Fruit fly (Drosophila melanogaster): Measurements from ENCODE around the gene Cpr23B.

Gene Cpr23B

dm6 chr2L:2837742-2838461 lies at the start of gene Cpr23B, which contains the start of gene CG3119:
Gene Cpr23B, plus strand, starts transcription at chr2L:2838411.
Gene CG3119, minus strand, starts transcription at chr2L:2837833.
- no peak for TF ChIP-seq Myc (optimal IDR thresholded peaks at IDR 0.05)
- TF ChIP-seq ttk (optimal IDR thresholded peaks at IDR 0.05), result no peak

DNA sequence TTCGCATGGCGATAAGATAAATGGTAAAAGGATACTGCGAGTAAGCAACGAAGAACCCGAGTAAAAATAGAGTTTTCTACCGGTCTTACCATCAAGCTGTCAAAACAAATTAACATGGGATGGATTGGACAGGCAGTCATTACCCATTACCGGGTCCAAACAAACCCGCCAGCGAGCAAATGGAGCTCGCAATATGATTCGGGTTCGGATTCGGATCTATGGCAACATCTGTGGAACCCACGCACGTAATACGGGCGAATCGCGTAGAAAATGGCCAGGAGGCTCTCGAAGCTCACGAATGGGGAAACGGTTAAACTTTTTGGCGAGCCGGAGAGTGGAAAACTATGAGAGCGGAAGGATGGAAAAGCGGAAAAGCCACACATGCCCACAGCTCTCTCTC lies 41.0 kb upstream of the Cpr23B start:
- no peak for TF ChIP-seq h (optimal IDR thresholded peaks at IDR 0.05)
- TF ChIP-seq insv (optimal IDR thresholded peaks at IDR 0.05), result no peak
- no peak for TF ChIP-seq ttk (optimal IDR thresholded peaks at IDR 0.05)
- TF ChIP-seq psq (optimal IDR thresholded peaks at IDR 0.05), result no peak
- no peak for TF ChIP-seq Sin3A (optimal IDR thresholded peaks at IDR 0.05)
- TF ChIP-seq Myc (optimal IDR thresholded peaks at IDR 0.05), result no peak

DNA sequence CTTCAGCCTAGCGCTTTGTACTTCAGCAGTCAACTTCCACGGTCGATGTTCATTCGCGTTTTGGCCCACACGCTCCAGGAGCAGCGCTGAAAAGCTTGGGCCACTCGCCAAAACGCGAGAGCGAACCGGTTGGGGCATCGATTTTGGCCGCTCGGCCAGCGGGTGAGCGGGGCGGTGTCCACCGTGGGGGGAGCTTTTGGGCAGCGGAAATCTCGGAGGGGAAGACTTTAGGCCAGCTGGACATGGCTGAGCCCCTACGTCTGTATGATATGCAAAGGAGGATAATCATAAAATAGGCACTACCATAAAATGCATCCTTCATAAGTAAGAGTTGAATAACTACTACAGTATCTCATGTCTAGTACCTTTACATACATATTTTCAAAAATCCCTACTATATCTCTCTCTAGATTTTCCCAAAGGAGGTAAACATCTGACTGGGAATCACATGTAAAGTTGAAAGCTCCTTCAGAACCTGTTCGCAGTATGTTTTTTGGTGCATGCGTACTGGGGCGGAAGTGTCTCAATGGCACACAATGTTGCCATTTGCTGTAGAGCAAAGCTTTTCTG lies 38.2 kb upstream of the Cpr23B start, which contains the start of gene Syt1:
TSS of gene Syt1 (minus strand) at position 71 of the 570 bp plus-strand sequence.
- TF ChIP-seq psq (optimal IDR thresholded peaks at IDR 0.05) (no peak), insv (optimal IDR thresholded peaks at IDR 0.05) (no peak), Sin3A (optimal IDR thresholded peaks at IDR 0.05) (no peak), h (optimal IDR thresholded peaks at IDR 0.05) (no peak), Myc (optimal IDR thresholded peaks at IDR 0.05) (no peak), ttk (optimal IDR thresholded peaks at IDR 0.05) (no peak)

dm6 chr2L:2800956-2801776 lies 37.0 kb upstream of the Cpr23B start:
- TF ChIP-seq insv (optimal IDR thresholded peaks at IDR 0.05) (no peak), psq (optimal IDR thresholded peaks at IDR 0.05) (no peak), h (optimal IDR thresholded peaks at IDR 0.05) (no peak), Sin3A (optimal IDR thresholded peaks at IDR 0.05) (no peak), ttk (optimal IDR thresholded peaks at IDR 0.05) (no peak), Myc (optimal IDR thresholded peaks at IDR 0.05) (no peak)

DNA sequence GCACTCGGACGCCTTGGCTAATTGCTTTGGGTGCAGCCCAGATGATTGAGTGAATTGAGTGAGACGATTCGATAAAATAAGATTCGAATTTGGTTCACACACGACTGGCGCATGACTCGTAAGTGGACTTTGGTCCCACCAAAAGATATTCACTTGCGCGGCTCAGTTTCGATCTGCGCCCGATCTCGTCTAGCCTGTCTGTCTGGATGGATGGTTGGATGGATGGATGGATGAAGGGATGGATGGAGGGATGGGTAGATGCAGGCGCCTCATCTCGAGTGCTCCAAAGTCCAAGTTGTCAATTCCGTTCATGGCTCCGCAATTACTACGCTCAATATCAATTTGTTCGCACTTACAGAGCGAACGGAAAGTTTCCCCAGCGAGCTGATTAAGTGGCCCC lies 35.7 kb upstream of the Cpr23B start:
- no peak for TF ChIP-seq psq (optimal IDR thresholded peaks at IDR 0.05)
- TF ChIP-seq Myc (optimal IDR thresholded peaks at IDR 0.05), result no peak
- no peak for TF ChIP-seq Sin3A (optimal IDR thresholded peaks at IDR 0.05)
- no peak for TF ChIP-seq ttk (optimal IDR thresholded peaks at IDR 0.05)
- no peak for TF ChIP-seq h (optimal IDR thresholded peaks at IDR 0.05)

DNA sequence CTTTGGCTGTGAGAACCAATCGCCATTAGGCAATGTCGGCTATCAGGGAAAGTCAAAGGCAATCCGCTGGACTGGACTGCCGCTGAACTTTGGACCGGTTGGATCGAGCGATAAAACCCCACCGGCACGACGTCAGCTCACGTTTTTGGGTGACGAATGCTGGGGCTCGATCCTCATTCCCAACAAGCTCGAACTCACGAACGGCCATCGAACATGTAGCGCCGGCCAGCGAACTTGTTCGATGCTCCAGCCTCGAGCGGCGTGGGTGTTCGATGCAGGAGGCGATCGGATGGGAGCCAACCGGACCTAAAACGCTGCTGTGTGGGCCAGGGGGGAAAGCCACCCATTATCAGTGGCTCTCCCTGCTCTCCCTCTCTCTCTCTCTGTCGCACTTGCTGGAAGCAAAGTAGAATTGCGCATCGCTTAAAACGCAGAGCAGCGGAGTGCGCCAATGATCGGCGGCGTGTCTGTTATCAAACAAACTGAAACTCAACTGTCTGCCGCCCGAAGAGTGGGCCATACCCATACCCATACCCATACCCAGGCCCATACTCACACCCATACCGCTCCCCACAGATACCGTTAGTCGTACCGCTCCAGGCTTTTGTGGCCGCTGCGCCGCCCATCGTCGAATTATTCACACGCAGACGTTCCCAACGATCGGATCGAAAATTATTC lies 33.4 kb upstream of the Cpr23B start, which contains the start of gene daw:
TSS of gene daw (plus strand) at position 628 of the 678 bp plus-strand sequence.
- TF ChIP-seq h (optimal IDR thresholded peaks at IDR 0.05), result no peak

DNA sequence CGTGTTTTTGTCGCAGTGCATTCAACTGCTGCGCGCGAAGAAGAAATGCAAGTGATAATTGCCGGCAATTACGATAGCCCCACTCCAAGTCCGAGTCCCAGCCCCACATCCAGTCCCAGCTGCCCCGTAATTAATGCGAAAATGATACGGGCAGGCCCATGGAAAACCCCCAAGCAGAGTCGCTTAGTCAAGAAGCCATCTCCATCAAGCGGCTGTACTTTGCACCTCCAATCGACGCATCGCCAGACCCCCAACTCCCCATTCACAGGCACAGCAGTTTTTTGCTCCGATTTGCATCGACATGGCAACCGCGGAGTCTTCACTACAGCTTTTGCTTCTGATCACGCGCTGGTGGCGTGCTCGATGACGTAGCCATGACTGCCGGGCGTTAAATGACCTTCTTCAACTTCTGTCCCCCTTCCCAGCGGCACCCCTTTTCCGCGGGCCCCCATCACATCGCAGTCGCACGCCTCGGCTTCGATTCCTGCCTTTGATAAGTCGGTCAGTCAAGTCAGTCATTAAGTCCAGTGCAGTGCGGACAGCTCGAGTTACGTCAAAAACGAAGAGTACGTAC lies 31.9 kb upstream of the Cpr23B start:
- TF ChIP-seq psq (optimal IDR thresholded peaks at IDR 0.05) (no peak), insv (optimal IDR thresholded peaks at IDR 0.05) (no peak), h (optimal IDR thresholded peaks at IDR 0.05) (no peak), Myc (optimal IDR thresholded peaks at IDR 0.05) (no peak), Sin3A (optimal IDR thresholded peaks at IDR 0.05) (no peak), ttk (optimal IDR thresholded peaks at IDR 0.05) (no peak)

dm6 chr2L:2807597-2807996 lies 30.6 kb upstream of the Cpr23B start:
- TF ChIP-seq Myc (optimal IDR thresholded peaks at IDR 0.05) (no peak), insv (optimal IDR thresholded peaks at IDR 0.05) (no peak), h (optimal IDR thresholded peaks at IDR 0.05) (no peak), psq (optimal IDR thresholded peaks at IDR 0.05) (no peak), ttk (optimal IDR thresholded peaks at IDR 0.05) (no peak)

DNA sequence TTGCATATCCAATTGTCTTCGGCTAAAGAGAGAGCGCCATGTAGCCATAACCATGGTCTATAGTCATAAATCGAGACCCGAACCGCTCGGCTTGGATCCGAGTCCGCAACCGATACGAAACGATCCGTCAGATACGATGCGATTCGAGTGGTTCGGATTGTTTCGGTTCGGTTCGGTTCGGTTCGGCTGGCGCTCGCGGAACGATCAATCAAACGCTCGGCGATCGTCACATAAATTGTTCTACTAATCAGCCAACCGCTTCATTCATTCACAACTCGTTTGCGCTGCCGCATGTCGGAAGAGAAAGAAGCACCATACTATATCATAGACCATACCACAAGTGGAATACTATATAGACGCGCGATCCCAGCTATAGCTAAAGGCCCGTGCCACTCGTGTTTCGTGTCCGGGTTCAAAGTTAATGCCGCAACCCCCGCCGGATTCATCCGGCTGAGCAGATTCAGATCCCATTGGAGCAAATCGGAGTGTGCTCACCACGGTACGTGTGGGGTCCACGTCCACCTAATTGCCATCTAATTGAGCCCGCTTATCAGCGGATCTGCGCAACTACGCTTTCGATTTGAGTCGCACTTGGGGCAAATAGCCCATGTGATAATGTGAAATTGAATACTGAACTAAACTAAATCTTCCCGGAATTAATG lies 30.0 kb upstream of the Cpr23B start:
- TF ChIP-seq insv (optimal IDR thresholded peaks at IDR 0.05) (no peak), ttk (optimal IDR thresholded peaks at IDR 0.05) (no peak), h (optimal IDR thresholded peaks at IDR 0.05) (no peak), Myc (optimal IDR thresholded peaks at IDR 0.05) (no peak), Sin3A (optimal IDR thresholded peaks at IDR 0.05) (no peak)

dm6 chr2L:2810831-2811230 lies 27.4 kb upstream of the Cpr23B start:
- TF ChIP-seq ttk (optimal IDR thresholded peaks at IDR 0.05), result no peak
- no peak for TF ChIP-seq Myc (optimal IDR thresholded peaks at IDR 0.05)
- no peak for TF ChIP-seq psq (optimal IDR thresholded peaks at IDR 0.05)
- TF ChIP-seq Sin3A (optimal IDR thresholded peaks at IDR 0.05), result no peak
- no peak for TF ChIP-seq insv (optimal IDR thresholded peaks at IDR 0.05)
- no peak for TF ChIP-seq h (optimal IDR thresholded peaks at IDR 0.05)

dm6 chr2L:2812137-2812536 lies 26.1 kb upstream of the Cpr23B start, which contains the start of gene CG2964:
Gene CG2964, plus strand, starts transcription at chr2L:2812437.
- TF ChIP-seq Myc (optimal IDR thresholded peaks at IDR 0.05), result no peak
- no peak for TF ChIP-seq h (optimal IDR thresholded peaks at IDR 0.05)
- TF ChIP-seq Sin3A (optimal IDR thresholded peaks at IDR 0.05), result no peak

Measured in Kc167 (cell line).